Fruit fly (Drosophila melanogaster): ENCODE measurements around the gene CG17328.

The CG17328 gene

dm6 chr2L:16285692-16286359 lies 13.9 kb upstream of the CG17328 start (continued):
- TF ChIP-seq HmgZ (tag; optimal IDR thresholded peaks at IDR 0.05) (peak; percentile 90), CG12219 (GFP tag; optimal IDR thresholded peaks at IDR 0.05) (peak; percentile 89), CG12744 (GFP tag; optimal IDR thresholded peaks at IDR 0.05) (peak; percentile 74), CG12104 (GFP tag; optimal IDR thresholded peaks at IDR 0.05) (peak; percentile 77), slp2 (GFP tag; optimal IDR thresholded peaks at IDR 0.05) (peak; percentile 85), ranshi (GFP tag; IDR thresholded peaks at IDR 0.05) (no peak), Drgx (GFP tag; IDR thresholded peaks at IDR 0.05) (no peak), Med (GFP tag) (peak; percentile 98), Dfd (GFP tag; optimal IDR thresholded peaks at IDR 0.05) (no peak), tin (GFP tag; optimal IDR thresholded peaks at IDR 0.05) (peak; percentile 77), fd64A (GFP tag; optimal IDR thresholded peaks at IDR 0.05) (peak; percentile 62), mirr (GFP tag; optimal IDR thresholded peaks at IDR 0.05) (peak; percentile 48), Hmx (GFP tag; optimal IDR thresholded peaks at IDR 0.05) (peak; percentile 22), grau (tag; optimal IDR thresholded peaks at IDR 0.05) (peak; percentile 90), az2 (GFP tag; optimal IDR thresholded peaks at IDR 0.05) (peak; percentile 86), CG4730 (GFP tag; IDR thresholded peaks at IDR 0.05) (no peak), ac (GFP tag; optimal IDR thresholded peaks at IDR 0.05) (peak; percentile 5), CG10565 (GFP tag; optimal IDR thresholded peaks at IDR 0.05) (no peak), luna (GFP tag; optimal IDR thresholded peaks at IDR 0.05) (peak; percentile 79), B-H2 (GFP tag; optimal IDR thresholded peaks at IDR 0.05) (peak; percentile 13), dmrt99B (tag; optimal IDR thresholded peaks at IDR 0.05) (peak; percentile 91), btn (GFP tag; optimal IDR thresholded peaks at IDR 0.05) (peak; percentile 68), gce (GFP tag; IDR thresholded peaks at IDR 0.05) (no peak), CG11093 (GFP tag; IDR thresholded peaks at IDR 0.05) (peak; percentile 80), grn (GFP tag; optimal IDR thresholded peaks at IDR 0.05) (peak; percentile 53), dimm (GFP tag; IDR thresholded peaks at IDR 0.05) (no peak), Dek (tag; optimal IDR thresholded peaks at IDR 0.05) (peak; percentile 89), jigr1 (GFP tag; IDR thresholded peaks at IDR 0.05) (no peak), tll (GFP tag; optimal IDR thresholded peaks at IDR 0.05) (no peak), CG7839 (tag; optimal IDR thresholded peaks at IDR 0.05) (peak; percentile 92), stwl (tag; optimal IDR thresholded peaks at IDR 0.05) (peak; percentile 36), bcd (GFP tag; optimal IDR thresholded peaks at IDR 0.05) (peak; percentile 87), CG13894 (tag; optimal IDR thresholded peaks at IDR 0.05) (peak; percentile 76), sisA (GFP tag; IDR thresholded peaks at IDR 0.05) (no peak), otp (GFP tag; IDR thresholded peaks at IDR 0.05) (no peak), pan (optimal IDR thresholded peaks at IDR 0.05) (no peak), pan (GFP tag; optimal IDR thresholded peaks at IDR 0.05 in 1 of 2, IDR thresholded peaks at IDR 0.05 in 1 of 2) (no peak), pros (GFP tag; optimal IDR thresholded peaks at IDR 0.05) (no peak), Hr3 (GFP tag; optimal IDR thresholded peaks at IDR 0.05) (peak; percentile 78), gfzf (GFP tag; optimal IDR thresholded peaks at IDR 0.05) (no peak), CG7271 (tag; optimal IDR thresholded peaks at IDR 0.05) (no peak), Mrtf (GFP tag; IDR thresholded peaks at IDR 0.05) (no peak), NfI (GFP tag; optimal IDR thresholded peaks at IDR 0.05) (peak; percentile 88), NFAT (GFP tag; IDR thresholded peaks at IDR 0.05) (no peak), CG8281 (tag; optimal IDR thresholded peaks at IDR 0.05) (peak; percentile 74), CG31441 (GFP tag; IDR thresholded peaks at IDR 0.05) (no peak), en (GFP tag; optimal IDR thresholded peaks at IDR 0.05) (peak; percentile 67), Xrp1 (GFP tag; IDR thresholded peaks at IDR 0.05) (no peak), CG10147 (GFP tag; optimal IDR thresholded peaks at IDR 0.05) (peak; percentile 85), CG32772 (GFP tag; IDR thresholded peaks at IDR 0.05) (no peak), CG9215 (GFP tag; IDR thresholded peaks at IDR 0.05) (no peak)

Measured in whole organism, embryonic.